Fruit fly (Drosophila melanogaster): ENCODE data around the gene CG32718.

Gene CG32718

DNA sequence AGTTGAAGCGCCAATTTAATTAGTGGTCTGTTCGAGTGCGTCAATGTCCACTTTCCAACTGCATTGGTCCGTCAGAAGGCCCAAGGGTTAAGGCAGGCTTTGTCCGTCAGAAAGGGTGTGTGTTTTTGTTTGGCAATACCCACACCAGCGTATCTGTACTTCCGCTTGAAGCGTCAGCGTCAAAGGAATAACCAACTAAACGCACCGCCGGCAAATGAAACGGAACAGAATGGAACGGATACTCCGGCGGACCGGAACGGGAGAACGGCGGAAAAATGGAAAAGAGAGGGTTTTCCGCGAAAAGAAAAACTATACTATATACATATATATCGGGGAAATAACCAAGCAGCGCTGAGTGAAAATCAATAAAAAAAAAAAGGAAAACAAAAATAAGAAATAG, 44.9 kb downstream of the CG32718 start:
- TF ChIP-seq pfk (GFP tag; optimal IDR thresholded peaks at IDR 0.05) = peak; percentile 60
- TF ChIP-seq Ets65A (GFP tag) = peak; percentile 56
- no peak for TF ChIP-seq caup (GFP tag; optimal IDR thresholded peaks at IDR 0.05; ENCODE audit: severe bottlenecking)

DNA sequence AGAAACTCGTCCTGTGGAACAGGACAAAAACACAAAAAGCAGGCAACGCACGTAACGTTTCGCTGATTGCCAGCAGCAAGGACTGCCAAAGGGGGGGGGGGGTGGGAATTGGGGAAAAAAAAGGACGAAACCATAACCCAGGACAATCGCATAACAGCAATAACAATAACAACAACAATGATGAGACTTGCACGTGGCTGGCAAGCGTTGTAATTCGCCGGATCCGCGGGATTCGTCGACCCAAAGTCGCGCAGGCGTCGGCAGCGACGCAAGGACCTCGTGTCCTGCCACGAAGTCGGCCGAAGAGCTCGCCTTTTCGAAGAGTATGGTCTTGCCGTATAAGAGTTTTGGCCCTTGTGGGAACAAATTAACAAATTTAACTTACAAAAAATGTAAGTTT, 47.3 kb downstream of the CG32718 start:
- TF ChIP-seq ewg (GFP tag; optimal IDR thresholded peaks at IDR 0.05) (peak; percentile 37), CG32532 (GFP tag; IDR thresholded peaks at IDR 0.05) (no peak), cato (GFP tag; optimal IDR thresholded peaks at IDR 0.05; ENCODE audit: borderline replicate concordance) (no peak), Nf-YC (tag; optimal IDR thresholded peaks at IDR 0.05) (peak; percentile 71), Nf-YB (GFP tag; optimal IDR thresholded peaks at IDR 0.05) (peak; percentile 42), Hey (tag; optimal IDR thresholded peaks at IDR 0.05) (peak; percentile 34), abd-A (tag; optimal IDR thresholded peaks at IDR 0.05) (peak; percentile 69), lola (GFP tag; optimal IDR thresholded peaks at IDR 0.05) (no peak), Deaf1 (tag; optimal IDR thresholded peaks at IDR 0.05) (peak; percentile 84), CG1792 (GFP tag; optimal IDR thresholded peaks at IDR 0.05) (no peak)

DNA sequence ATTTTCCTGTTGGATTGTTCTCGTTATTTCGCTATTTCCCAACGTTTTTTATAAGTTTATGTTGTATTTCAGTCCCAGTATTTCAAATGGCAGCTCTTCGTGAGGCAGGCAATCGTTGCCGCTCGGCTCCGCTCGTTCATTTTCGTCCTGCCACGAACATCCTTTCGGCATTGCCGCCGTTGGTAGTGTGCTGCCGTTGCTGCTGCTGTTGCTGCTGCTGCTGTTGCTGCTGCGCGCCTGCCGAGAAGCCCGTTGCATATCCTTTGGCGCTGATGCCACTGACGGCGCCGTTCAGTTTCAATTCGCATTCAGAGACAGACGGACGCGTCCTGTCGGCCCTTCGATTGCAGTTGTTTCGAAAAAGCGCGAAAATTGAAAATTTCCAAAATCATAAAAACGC, 47.9 kb downstream of the CG32718 start, which contains the start of gene CARPA:
CARPA (plus strand) TSS at position 301 of the 400 bp plus-strand sequence.
- TF ChIP-seq CG8388 (GFP tag; optimal IDR thresholded peaks at IDR 0.05) (no peak), CG1233 (GFP tag; optimal IDR thresholded peaks at IDR 0.05) (no peak), ewg (GFP tag; optimal IDR thresholded peaks at IDR 0.05) (peak; percentile 0), Deaf1 (tag; optimal IDR thresholded peaks at IDR 0.05) (peak; percentile 89)

All from whole organism, embryonic.